Fruit fly (Drosophila melanogaster) whole organism, embryonic: Measurements from ENCODE around the gene Lamtor3.

Experiments used
- Atf3 ChIP-seq: fragments of 200-800 bp; sonication (Bioruptor generic); optimal IDR thresholded peaks from 3 replicates; lab custom pipeline; 2016; ENCODE audit warnings: missing biosample characterization, missing genetic modification characterization
- B-H2 ChIP-seq: fragments of 200-800 bp; sonication (Bioruptor generic); optimal IDR thresholded peaks from 2 replicates; lab custom pipeline; 2018; ENCODE audit warnings: missing biosample characterization, mild to moderate bottlenecking, missing genetic modification characterization
- CG10366 ChIP-seq: fragments of 200-800 bp; sonication (Bioruptor generic); IDR thresholded peaks from 2 replicates; pipeline ENCODE4 v1.3.6; 2022; ENCODE audit warnings: missing biosample characterization, missing genetic modification characterization
- CG11456 ChIP-seq: fragments of 200-800 bp; sonication (Bioruptor generic); IDR thresholded peaks from 3 replicates; pipeline ENCODE4 v1.3.6; 2022; ENCODE audit warnings: missing biosample characterization, missing genetic modification characterization
- CG11504 ChIP-seq: fragments of 200-800 bp; sonication (Bioruptor generic); optimal IDR thresholded peaks from 3 replicates; lab custom pipeline; 2019; ENCODE audit warnings: missing biosample characterization, mild to moderate bottlenecking, missing genetic modification characterization, moderate library complexity
- CG12104 ChIP-seq: fragments of 200-800 bp; sonication (Bioruptor generic); optimal IDR thresholded peaks from 3 replicates; lab custom pipeline; 2016; ENCODE audit warnings: missing biosample characterization, missing genetic modification characterization
- CG1529 ChIP-seq: fragments of 200-800 bp; sonication (Bioruptor generic); optimal IDR thresholded peaks from 3 replicates; lab custom pipeline; 2018; ENCODE audit warnings: missing biosample characterization, missing genetic modification characterization
- CG16863 ChIP-seq: fragments of 200-800 bp; sonication (Bioruptor generic); optimal IDR thresholded peaks from 3 replicates; lab custom pipeline; 2016; ENCODE audit warnings: missing biosample characterization, missing genetic modification characterization
- CG2202 ChIP-seq: fragments of 200-800 bp; sonication (Bioruptor generic); optimal IDR thresholded peaks from 2 replicates; lab custom pipeline; 2018; ENCODE audit warnings: missing biosample characterization, mild to moderate bottlenecking, missing genetic modification characterization
- CG2889 ChIP-seq: fragments of 200-800 bp; sonication (Bioruptor generic); IDR thresholded peaks from 3 replicates; pipeline ENCODE4 v1.3.6; 2022; ENCODE audit warnings: missing biosample characterization, missing genetic modification characterization
- CG32532 ChIP-seq: fragments of 200-800 bp; sonication (Bioruptor generic); IDR thresholded peaks from 2 replicates; pipeline ENCODE4 v1.3.6; 2022; ENCODE audit warnings: missing biosample characterization, missing genetic modification characterization
- CG4424 ChIP-seq: fragments of 200-800 bp; sonication (Bioruptor generic); optimal IDR thresholded peaks from 3 replicates; lab custom pipeline; 2016; ENCODE audit warnings: missing biosample characterization, missing genetic modification characterization
- CG4730 ChIP-seq: fragments of 200-800 bp; sonication (Bioruptor generic); IDR thresholded peaks from 2 replicates; pipeline ENCODE4 v1.3.6; 2022; ENCODE audit warnings: missing biosample characterization, missing genetic modification characterization
- CG4854 ChIP-seq: fragments of 200-800 bp; sonication (Bioruptor generic); optimal IDR thresholded peaks from 2 replicates; lab custom pipeline; 2016; ENCODE audit warnings: missing biosample characterization, missing genetic modification characterization, inconsistent platforms
- CG8478 ChIP-seq: fragments of >200 bp; optimal IDR thresholded peaks from 2 replicates; lab custom pipeline; 2018
- Chrac-16 ChIP-seq: fragments of 200-800 bp; sonication (Bioruptor generic); optimal IDR thresholded peaks from 3 replicates; lab custom pipeline; 2016; ENCODE audit warnings: missing biosample characterization, missing genetic modification characterization
- CoRest ChIP-seq: fragments of 200-800 bp; sonication (Bioruptor generic); optimal IDR thresholded peaks from 3 replicates; lab custom pipeline; 2018; ENCODE audit warnings: missing biosample characterization, mild to moderate bottlenecking, missing genetic modification characterization, moderate library complexity
- D ChIP-seq, 2 experiments: fragments of 200-800 bp in 1 of 2; fragments of >200 bp in 1 of 2; sonication (Bioruptor generic) in 1 of 2; optimal IDR thresholded peaks; 2 replicates in 1 of 2; 3 replicates in 1 of 2; lab custom pipeline; 2017; ENCODE audit warnings: mild to moderate bottlenecking in 1 of 2, missing biosample characterization in 1 of 2, missing genetic modification characterization in 1 of 2, missing genetic modification reagents in 1 of 2
- Eip74EF ChIP-seq, 2 experiments: fragments of 200-800 bp in 1 of 2; fragments of >200 bp in 1 of 2; sonication (Bioruptor generic) in 1 of 2; optimal IDR thresholded peaks; 2 replicates each; lab custom pipeline; 2017 to 2019; ENCODE audit warnings: missing biosample characterization in 2 of 2, missing genetic modification characterization in 2 of 2, mild to moderate bottlenecking in 1 of 2, moderate library complexity in 1 of 2
- Fer1 ChIP-seq: fragments of 200-800 bp; sonication (Bioruptor generic); optimal IDR thresholded peaks from 2 replicates; lab custom pipeline; 2017; ENCODE audit warnings: missing biosample characterization, mild to moderate bottlenecking, missing genetic modification characterization
- HHEX ChIP-seq: fragments of 200-800 bp; sonication (Bioruptor generic); optimal IDR thresholded peaks from 3 replicates; lab custom pipeline; 2017; ENCODE audit warnings: missing biosample characterization, mild to moderate bottlenecking, missing genetic modification characterization, missing genetic modification reagents
- Hr39 ChIP-seq: fragments of >200 bp; optimal IDR thresholded peaks from 2 replicates; lab custom pipeline; 2017
- Hr78 ChIP-seq, 2 experiments: fragments of 200-800 bp in 1 of 2; fragments of >200 bp in 1 of 2; sonication (Bioruptor generic) in 1 of 2; optimal IDR thresholded peaks; 2 replicates each; lab custom pipeline; 2017 to 2019; ENCODE audit warnings: missing biosample characterization in 2 of 2, missing genetic modification characterization in 2 of 2, mild to moderate bottlenecking in 1 of 2, moderate library complexity in 1 of 2
- Jarid2 ChIP-seq: fragments of 200-800 bp; sonication (Bioruptor generic); optimal IDR thresholded peaks from 3 replicates; lab custom pipeline; 2017; ENCODE audit warnings: mild to moderate bottlenecking, missing biosample characterization, missing genetic modification reagents, missing genetic modification characterization
- MBD-R2 ChIP-seq: fragments of 200-800 bp; sonication (Bioruptor generic); IDR thresholded peaks from 2 replicates; pipeline ENCODE4 v1.3.6; 2022; ENCODE audit warnings: missing biosample characterization, missing genetic modification characterization
- MESR4 ChIP-seq: fragments of 200-800 bp; sonication (Bioruptor generic); optimal IDR thresholded peaks from 2 replicates; lab custom pipeline; 2018; ENCODE audit warnings: missing biosample characterization, mild to moderate bottlenecking, missing genetic modification characterization, moderate library complexity
- NK7.1 ChIP-seq: fragments of 200-800 bp; sonication (Bioruptor generic); optimal IDR thresholded peaks from 3 replicates; lab custom pipeline; 2016; ENCODE audit warnings: missing biosample characterization, missing genetic modification characterization
- Oli ChIP-seq: fragments of 200-800 bp; sonication (Bioruptor generic); optimal IDR thresholded peaks from 2 replicates; lab custom pipeline; 2018; ENCODE audit warnings: missing biosample characterization, mild to moderate bottlenecking, missing genetic modification characterization, moderate library complexity
- Pdp1 ChIP-seq, 2 experiments: fragments of 200-800 bp; sonication (Bioruptor generic); optimal IDR thresholded peaks; 3 replicates each; lab custom pipeline; 2016; ENCODE audit warnings: missing biosample characterization in 2 of 2, missing genetic modification characterization in 2 of 2, mild to moderate bottlenecking in 1 of 2, moderate library complexity in 1 of 2
- Tbp ChIP-seq: fragments of >200 bp; optimal IDR thresholded peaks from 2 replicates; lab custom pipeline; 2018; ENCODE audit warnings: missing biosample characterization, missing genetic modification characterization
- ac ChIP-seq: fragments of 200-800 bp; sonication (Bioruptor generic); optimal IDR thresholded peaks from 3 replicates; lab custom pipeline; 2017; ENCODE audit warnings: missing biosample characterization, mild to moderate bottlenecking, missing genetic modification characterization
- ash1 ChIP-seq: fragments of 200-800 bp; sonication (Bioruptor generic); optimal IDR thresholded peaks from 2 replicates; lab custom pipeline; 2018; ENCODE audit warnings: missing biosample characterization, mild to moderate bottlenecking, missing genetic modification characterization
- bab2 ChIP-seq: fragments of 200-800 bp; sonication (Bioruptor generic); optimal IDR thresholded peaks from 2 replicates; lab custom pipeline; 2016; ENCODE audit warnings: missing biosample characterization, missing genetic modification characterization
- disco-r ChIP-seq: fragments of 200-800 bp; sonication (Bioruptor generic); optimal IDR thresholded peaks from 2 replicates; lab custom pipeline; 2016; ENCODE audit warnings: missing biosample characterization, missing genetic modification characterization
- fd102C ChIP-seq: fragments of 200-800 bp; sonication (Bioruptor generic); optimal IDR thresholded peaks from 2 replicates; lab custom pipeline; 2018; ENCODE audit warnings: missing biosample characterization, mild to moderate bottlenecking, missing genetic modification characterization, moderate library complexity
- fru ChIP-seq: fragments of >200 bp; optimal IDR thresholded peaks from 2 replicates; lab custom pipeline; 2017
- gro ChIP-seq: fragments of 200-800 bp; sonication (Bioruptor generic); optimal IDR thresholded peaks from 2 replicates; lab custom pipeline; 2016; ENCODE audit warnings: missing biosample characterization, missing genetic modification characterization
- hbn ChIP-seq: fragments of 200-800 bp; sonication (Bioruptor generic); IDR thresholded peaks from 2 replicates; pipeline ENCODE4 v1.3.6; 2022; ENCODE audit warnings: missing biosample characterization, missing genetic modification characterization; ENCODE audit not compliant: partially characterized antibody
- her ChIP-seq: fragments of 200-800 bp; sonication (Bioruptor generic); optimal IDR thresholded peaks from 2 replicates; lab custom pipeline; 2016; ENCODE audit warnings: missing biosample characterization, missing genetic modification characterization
- oc ChIP-seq: fragments of 200-800 bp; sonication (Bioruptor generic); optimal IDR thresholded peaks from 2 replicates; lab custom pipeline; 2018; ENCODE audit warnings: missing biosample characterization, mild to moderate bottlenecking, missing genetic modification characterization, moderate library complexity
- pb ChIP-seq: fragments of 200-800 bp; sonication (Bioruptor generic); optimal IDR thresholded peaks from 3 replicates; lab custom pipeline; 2016; ENCODE audit warnings: missing biosample characterization, missing genetic modification characterization
- ro ChIP-seq: fragments of 200-800 bp; sonication (Bioruptor generic); IDR thresholded peaks from 2 replicates; pipeline ENCODE4 v1.3.6; 2022; ENCODE audit warnings: missing biosample characterization, missing genetic modification characterization
- run ChIP-seq: fragments of 200-800 bp; sonication (Bioruptor generic); optimal IDR thresholded peaks from 3 replicates; lab custom pipeline; 2018; ENCODE audit warnings: missing biosample characterization, mild to moderate bottlenecking, missing genetic modification characterization
- sc ChIP-seq, 3 experiments: fragments of >200 bp in 2 of 3; fragments of 200-800 bp in 1 of 3; sonication (Bioruptor generic) in 1 of 3; optimal IDR thresholded peaks; 2 replicates in 2 of 3; 3 replicates in 1 of 3; lab custom pipeline; 2017; ENCODE audit warnings: mild to moderate bottlenecking in 1 of 3, missing biosample characterization in 1 of 3, missing genetic modification characterization in 1 of 3, missing genetic modification reagents in 1 of 3
- schlank ChIP-seq: fragments of 200-800 bp; sonication (Bioruptor generic); optimal IDR thresholded peaks from 2 replicates; lab custom pipeline; 2018; ENCODE audit warnings: missing biosample characterization, mild to moderate bottlenecking, missing genetic modification characterization
- tx ChIP-seq: fragments of 200-800 bp; sonication (Bioruptor generic); optimal IDR thresholded peaks from 2 replicates; lab custom pipeline; 2016; ENCODE audit warnings: missing biosample characterization, missing genetic modification characterization
- wek ChIP-seq: fragments of 200-800 bp; sonication (Bioruptor generic); optimal IDR thresholded peaks from 3 replicates; lab custom pipeline; 2018; ENCODE audit warnings: missing biosample characterization, mild to moderate bottlenecking, missing genetic modification characterization, moderate library complexity
- zen ChIP-seq: fragments of 200-800 bp; sonication (Bioruptor generic); optimal IDR thresholded peaks from 3 replicates; lab custom pipeline; 2018; ENCODE audit warnings: missing biosample characterization, mild to moderate bottlenecking, missing genetic modification characterization, moderate library complexity

The Lamtor3 gene

DNA sequence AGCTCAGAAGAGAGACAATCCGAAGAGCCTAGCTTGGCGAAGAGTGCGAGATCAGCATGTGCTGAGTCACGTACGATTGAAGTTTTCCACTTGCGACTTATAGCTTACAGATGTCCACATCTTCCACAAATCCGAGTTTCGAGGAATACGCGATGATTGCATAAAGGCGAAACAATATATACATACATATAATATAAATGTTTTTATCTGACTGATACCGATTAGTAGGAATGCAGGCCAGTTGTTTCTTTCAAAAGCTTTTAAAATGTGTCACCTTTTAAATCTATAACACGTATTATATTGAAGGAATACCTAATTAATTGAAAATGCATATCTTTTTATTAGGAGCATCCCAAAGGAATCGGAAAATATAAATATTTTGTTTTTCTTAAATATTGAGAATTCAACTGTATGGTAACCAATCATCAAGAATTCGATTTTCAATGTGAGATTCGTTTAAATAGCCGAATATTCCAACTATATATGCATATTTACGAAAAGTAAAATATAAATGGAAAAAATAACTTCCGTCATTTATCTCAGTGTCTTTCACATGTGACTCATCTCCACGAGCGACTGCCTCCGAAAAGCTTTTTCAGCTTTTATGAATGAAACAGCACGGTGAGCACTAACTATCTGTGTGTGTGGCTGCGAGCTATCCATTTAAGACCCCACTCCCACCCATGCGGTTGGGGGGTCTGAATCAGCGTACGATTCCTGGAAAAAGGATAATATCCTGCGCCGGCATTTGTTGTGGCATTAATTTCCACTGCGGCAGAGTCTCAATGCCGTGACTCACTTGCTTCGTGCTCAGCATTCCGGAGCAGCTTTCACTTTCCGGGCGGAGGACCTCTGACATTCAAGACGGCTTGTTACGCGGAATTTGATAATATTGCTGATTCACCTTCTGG is 30.3 kb upstream of the Lamtor3 start:
- TF ChIP-seq fru (lab: Kevin White, UChicago) = no peak
- TF ChIP-seq Oli (tag; lab: Kevin White, UChicago) = peak; percentile 72
- TF ChIP-seq run (tag; lab: Kevin White, UChicago) = peak; percentile 49
- TF ChIP-seq Fer1 = peak; percentile 58
- TF ChIP-seq her = no peak
- TF ChIP-seq wek (GFP tag; lab: Kevin White, UChicago) = no peak
- TF ChIP-seq gro (GFP tag; lab: Kevin White, UChicago) = peak; percentile 30
- TF ChIP-seq CG8478 (lab: Kevin White, UChicago) = no peak
- no peak for TF ChIP-seq CG16863 (GFP tag; lab: Kevin White, UChicago)
- no peak for TF ChIP-seq Tbp (GFP tag; lab: Kevin White, UChicago)
- TF ChIP-seq CG4730 (GFP tag; lab: Robert Waterston, UW) = no peak
- no peak for TF ChIP-seq B-H2 (GFP tag; lab: Kevin White, UChicago)
- TF ChIP-seq disco-r (GFP tag; lab: Kevin White, UChicago) = no peak
- no peak; the same call in 1 of the 2 replicates for TF ChIP-seq CG32532 (GFP tag; lab: Robert Waterston, UW)
- TF ChIP-seq CG12104 = peak; percentile 40
- no peak for TF ChIP-seq zen
- TF ChIP-seq Jarid2 = no peak
- no peak for TF ChIP-seq ac
- peak; percentile 9 to 53 for TF ChIP-seq Pdp1 (GFP tag; optimal IDR thresholded peaks at IDR 0.05; lab: Kevin White, UChicago)
- peak; percentile 37 for TF ChIP-seq oc
- no peak for TF ChIP-seq Atf3 (GFP tag; lab: Kevin White, UChicago)
- no peak for TF ChIP-seq fd102C (GFP tag; lab: Kevin White, UChicago)
- TF ChIP-seq CG2202 (tag; lab: Kevin White, UChicago) = no peak
- TF ChIP-seq hbn (GFP tag; lab: Robert Waterston, UW) = no peak
- TF ChIP-seq CG1529 (GFP tag; lab: Kevin White, UChicago) = peak; percentile 9
- TF ChIP-seq HHEX (GFP tag; lab: Kevin White, UChicago) = peak; percentile 26
- no peak; the same call in 1 of the 2 replicates for TF ChIP-seq MBD-R2 (GFP tag; lab: Robert Waterston, UW)
- TF ChIP-seq tx (GFP tag; lab: Kevin White, UChicago) = no peak
- peak; percentile 80 for TF ChIP-seq CG11504 (tag; lab: Kevin White, UChicago)
- TF ChIP-seq CoRest = peak; percentile 77
- peak; percentile 26 for TF ChIP-seq NK7.1 (GFP tag; lab: Kevin White, UChicago)
- TF ChIP-seq MESR4 (GFP tag; lab: Kevin White, UChicago) = no peak
- peak; percentile 20 for TF ChIP-seq Chrac-16 (GFP tag; lab: Kevin White, UChicago)
- no peak for TF ChIP-seq D (optimal IDR thresholded peaks at IDR 0.05; lab: Kevin White, UChicago)
- TF ChIP-seq D (GFP tag; optimal IDR thresholded peaks at IDR 0.05; lab: Kevin White, UChicago) = peak; percentile 40
- no peak for TF ChIP-seq ro (GFP tag; lab: Robert Waterston, UW)
- no peak for TF ChIP-seq CG2889 (GFP tag; lab: Robert Waterston, UW)
- peak; percentile 67; the same call in 2 of the 3 replicates for TF ChIP-seq CG11456 (GFP tag; lab: Robert Waterston, UW)
- TF ChIP-seq Hr39 (lab: Kevin White, UChicago) = no peak
- TF ChIP-seq CG10366 (GFP tag; lab: Robert Waterston, UW) = peak; percentile 23; the same call in 1 of the 2 replicates
- TF ChIP-seq Eip74EF (GFP tag; optimal IDR thresholded peaks at IDR 0.05; lab: Kevin White, UChicago) = peak in 1 of 2 experiments; percentile 74
- no peak for TF ChIP-seq ash1 (GFP tag; lab: Kevin White, UChicago)
- no peak for TF ChIP-seq Hr78 (GFP tag; optimal IDR thresholded peaks at IDR 0.05; lab: Kevin White, UChicago)
- peak; percentile 40 for TF ChIP-seq bab2 (GFP tag; lab: Kevin White, UChicago)
- TF ChIP-seq CG4854 (GFP tag; lab: Kevin White, UChicago) = peak; percentile 21
- TF ChIP-seq sc (optimal IDR thresholded peaks at IDR 0.05; lab: Kevin White, UChicago) = no peak
- TF ChIP-seq sc (GFP tag; optimal IDR thresholded peaks at IDR 0.05; lab: Kevin White, UChicago) = peak; percentile 28
- TF ChIP-seq pb = no peak
- peak; percentile 21 for TF ChIP-seq schlank (tag; lab: Kevin White, UChicago)
- peak; percentile 51 for TF ChIP-seq CG4424 (GFP tag; lab: Kevin White, UChicago)
